Worm (Caenorhabditis elegans) whole organism, midembryonic: Measurements from ENCODE around the gene T22E5.6.

Experiments
- T22C8.4 ChIP-seq: fragments of 200-800 bp; sonication (Bioruptor generic); IDR thresholded peaks from 2 replicates; pipeline ENCODE4 v1.3.6; 2022; ENCODE audit warnings: missing genetic modification characterization, missing compliant biosample characterization
- cog-1 ChIP-seq: sonication (generic microtip); optimal IDR thresholded peaks from 2 replicates; lab custom pipeline; 2016; ENCODE audit warnings: missing genetic modification characterization, missing compliant biosample characterization
- flt-1 ChIP-seq: fragments of 200-800 bp; sonication (Bioruptor generic); IDR thresholded peaks from 2 replicates; pipeline ENCODE4 v1.3.6; 2022; ENCODE audit warnings: missing genetic modification characterization, missing compliant biosample characterization
- klf-2 ChIP-seq: fragments of 200-800 bp; sonication (Bioruptor generic); conservative IDR thresholded peaks from 2 replicates; pipeline ENCODE4 v1.3.6; 2022; ENCODE audit warnings: missing genetic modification reagents, missing genetic modification characterization, missing compliant biosample characterization
- ref-1 ChIP-seq: fragments of 200-800 bp; sonication (Bioruptor generic); conservative IDR thresholded peaks from 2 replicates; pipeline ENCODE4 v1.3.6; 2022; ENCODE audit warnings: missing genetic modification reagents, missing genetic modification characterization, missing compliant biosample characterization
- tab-1 ChIP-seq: fragments of 200-800 bp; sonication (Bioruptor generic); IDR thresholded peaks from 2 replicates; pipeline ENCODE4 v1.3.6; 2022; ENCODE audit warnings: missing genetic modification characterization, missing compliant biosample characterization
- ztf-23 ChIP-seq: fragments of 200-800 bp; sonication (Bioruptor generic); IDR thresholded peaks from 2 replicates; pipeline ENCODE4 v1.3.6; 2022; ENCODE audit warnings: missing genetic modification reagents, missing genetic modification characterization, missing compliant biosample characterization
- ztf-29 ChIP-seq: fragments of 200-800 bp; sonication (Bioruptor generic); IDR thresholded peaks from 2 replicates; pipeline ENCODE4 v1.3.6; 2022; ENCODE audit warnings: missing genetic modification reagents, missing genetic modification characterization, missing compliant biosample characterization

DNA sequence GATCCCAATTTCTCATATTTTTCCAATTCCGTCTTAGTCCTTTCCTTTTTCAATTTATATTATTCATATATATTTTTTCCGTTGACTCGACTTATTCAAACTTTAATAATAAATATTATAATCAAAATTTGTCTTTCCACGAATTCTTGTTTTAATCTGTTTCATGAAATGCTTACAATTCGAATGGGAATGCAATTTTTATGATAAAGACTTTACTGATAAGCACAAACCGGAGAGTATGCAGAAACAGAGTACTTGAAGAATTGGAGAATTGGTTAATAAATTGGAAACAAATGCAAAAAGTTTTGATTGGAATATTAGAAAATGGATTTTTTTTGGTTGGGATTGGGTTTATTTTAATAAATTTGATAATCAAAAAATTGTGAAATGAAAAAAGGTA is 7.9 kb downstream of the T22E5.6 start:
- TF ChIP-seq klf-2 (GFP tag; lab: Robert Waterston, UW), result no peak
- TF ChIP-seq cog-1, result no peak
- no peak for TF ChIP-seq ref-1 (GFP tag; lab: Robert Waterston, UW)
- TF ChIP-seq ztf-29 (GFP tag; lab: Robert Waterston, UW), result no peak
- TF ChIP-seq T22C8.4 (GFP tag; lab: Robert Waterston, UW), result no peak
- no peak for TF ChIP-seq flt-1 (GFP tag; lab: Robert Waterston, UW)
- TF ChIP-seq tab-1 (GFP tag; lab: Robert Waterston, UW), result no peak
- no peak for TF ChIP-seq ztf-23
